Fruit fly (Drosophila melanogaster): ENCODE measurements around the gene Cyp4d1.

Gene Cyp4d1

DNA sequence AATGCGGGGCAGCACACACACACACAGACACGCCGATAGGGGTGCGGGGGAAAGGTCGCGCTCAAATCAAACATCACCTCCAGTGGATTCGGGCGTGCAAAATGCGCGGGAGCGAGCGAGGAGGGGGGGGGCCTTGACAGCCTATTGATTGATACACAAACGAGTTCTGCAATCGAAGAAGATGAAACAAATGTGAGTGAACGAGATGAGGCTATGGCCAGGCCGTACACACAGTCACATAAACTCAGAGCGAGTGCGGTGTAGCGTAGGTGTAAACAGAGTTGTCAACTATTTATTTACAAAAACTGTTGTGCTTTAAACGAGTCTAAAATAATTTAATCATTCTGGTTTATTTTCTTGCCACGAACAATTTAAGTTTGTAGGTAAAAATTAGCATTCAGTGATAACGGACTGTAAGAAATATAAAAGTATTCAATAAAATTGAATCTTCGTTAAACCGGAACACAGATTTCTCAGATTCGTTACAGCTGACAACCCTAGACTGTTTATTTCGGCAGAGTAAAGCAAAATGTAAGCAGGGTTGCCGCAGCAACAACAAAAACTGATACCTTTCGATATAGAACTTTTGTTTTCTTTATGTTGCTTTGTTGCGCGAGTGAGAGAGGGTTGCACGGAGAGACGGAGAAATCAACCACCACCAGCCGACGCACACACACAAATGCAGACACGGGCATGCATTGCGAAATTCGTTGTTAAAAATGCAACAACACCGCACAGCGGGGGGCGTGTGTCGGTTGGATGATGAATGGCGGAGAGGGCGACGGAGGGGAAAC, 26.8 kb downstream of the Cyp4d1 start:
- TF ChIP-seq noc (tag; optimal IDR thresholded peaks at IDR 0.05): peak; percentile 90

DNA sequence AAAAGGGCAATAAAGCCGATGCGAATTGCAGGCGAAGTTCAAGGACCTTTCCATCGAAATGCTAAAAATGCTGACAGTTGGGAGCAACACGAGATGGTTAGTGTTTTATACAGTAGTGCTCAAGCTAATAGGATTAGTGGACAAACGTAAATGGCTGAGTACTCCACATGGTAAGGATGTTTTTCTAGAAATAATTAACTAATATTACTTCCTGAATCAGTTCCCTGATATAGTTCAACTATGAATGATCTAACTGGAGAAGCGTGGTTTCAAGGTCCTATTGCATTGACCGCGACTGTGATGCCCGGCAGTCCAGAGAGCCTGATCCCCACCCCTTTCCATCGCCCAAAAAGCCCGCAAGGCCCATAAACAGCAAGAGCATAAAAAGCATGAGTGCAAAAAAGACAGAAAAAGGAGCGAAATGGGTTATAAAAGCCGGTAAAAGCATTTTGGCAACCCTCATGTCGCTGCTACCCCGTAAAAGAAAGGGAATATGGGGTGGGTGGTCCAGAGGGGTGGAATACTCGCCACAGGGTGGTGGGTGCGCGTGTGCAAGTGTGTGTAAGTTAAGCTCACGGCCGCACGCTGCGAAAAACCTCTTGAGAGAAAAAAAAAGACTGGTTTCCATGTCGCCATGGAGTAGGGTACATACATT, 27.6 kb downstream of the Cyp4d1 start:
- no peak for TF ChIP-seq noc (tag; optimal IDR thresholded peaks at IDR 0.05)

DNA sequence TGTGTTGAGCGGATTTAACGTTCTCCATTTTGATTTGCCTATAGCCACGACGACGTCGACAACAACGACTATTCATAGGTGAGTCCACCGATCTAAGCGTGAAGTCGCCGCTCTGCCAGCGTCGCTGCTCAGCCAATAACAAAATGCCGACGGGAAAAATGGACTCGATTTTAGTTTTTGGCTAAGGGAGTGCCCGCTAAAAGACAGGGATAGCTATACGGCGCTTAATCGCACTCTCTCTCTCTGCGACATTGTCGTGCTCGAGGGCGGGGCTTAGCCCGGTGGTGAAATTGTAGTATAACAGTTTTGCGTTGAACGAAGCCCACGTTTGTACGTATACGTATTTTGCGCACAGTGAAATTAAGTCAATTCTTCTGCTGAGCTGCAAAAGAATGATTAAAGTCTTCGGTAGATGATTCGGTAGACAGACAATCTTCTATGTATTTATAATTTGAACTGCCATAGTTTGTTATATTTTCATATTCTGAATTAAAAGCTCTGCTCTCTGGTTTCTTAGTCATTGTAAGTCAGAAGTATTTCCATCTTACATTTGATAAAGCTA, 36.4 kb downstream of the Cyp4d1 start:
- no peak for TF ChIP-seq noc (tag; optimal IDR thresholded peaks at IDR 0.05)

DNA sequence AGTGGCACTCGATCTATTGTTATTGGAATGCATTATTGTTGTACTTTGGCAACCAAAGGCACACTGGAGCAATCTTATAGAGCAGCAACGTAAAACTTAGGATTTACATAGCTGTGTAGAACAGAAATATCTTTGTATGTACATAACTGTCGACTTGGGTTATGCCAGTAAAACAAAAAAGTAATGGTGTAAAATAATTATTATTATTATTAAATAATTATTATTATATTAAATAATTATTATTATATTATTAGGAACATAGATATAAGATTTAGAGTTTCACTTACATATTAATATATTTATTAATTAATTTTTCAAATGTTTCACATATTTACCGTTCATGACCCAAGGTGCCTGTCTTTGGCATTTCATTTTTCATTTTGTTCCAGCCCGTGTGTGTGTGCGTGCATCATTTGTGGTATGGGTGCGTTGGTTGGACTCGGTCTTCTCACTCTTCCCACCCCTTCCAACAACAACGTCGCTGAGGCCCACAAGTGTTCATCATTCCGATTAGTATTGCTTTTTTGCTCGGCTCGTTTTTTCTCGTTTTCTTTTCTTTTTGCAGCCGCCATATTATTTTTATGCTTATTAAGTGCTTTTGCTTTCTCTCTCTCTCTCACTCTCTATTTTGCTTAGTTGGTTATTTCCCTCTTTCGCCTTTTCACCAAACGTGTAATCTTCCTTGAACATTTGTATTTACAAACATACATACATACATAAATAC, 37.9 kb downstream of the Cyp4d1 start:
- peak; percentile 97 for TF ChIP-seq noc (tag; optimal IDR thresholded peaks at IDR 0.05)

DNA sequence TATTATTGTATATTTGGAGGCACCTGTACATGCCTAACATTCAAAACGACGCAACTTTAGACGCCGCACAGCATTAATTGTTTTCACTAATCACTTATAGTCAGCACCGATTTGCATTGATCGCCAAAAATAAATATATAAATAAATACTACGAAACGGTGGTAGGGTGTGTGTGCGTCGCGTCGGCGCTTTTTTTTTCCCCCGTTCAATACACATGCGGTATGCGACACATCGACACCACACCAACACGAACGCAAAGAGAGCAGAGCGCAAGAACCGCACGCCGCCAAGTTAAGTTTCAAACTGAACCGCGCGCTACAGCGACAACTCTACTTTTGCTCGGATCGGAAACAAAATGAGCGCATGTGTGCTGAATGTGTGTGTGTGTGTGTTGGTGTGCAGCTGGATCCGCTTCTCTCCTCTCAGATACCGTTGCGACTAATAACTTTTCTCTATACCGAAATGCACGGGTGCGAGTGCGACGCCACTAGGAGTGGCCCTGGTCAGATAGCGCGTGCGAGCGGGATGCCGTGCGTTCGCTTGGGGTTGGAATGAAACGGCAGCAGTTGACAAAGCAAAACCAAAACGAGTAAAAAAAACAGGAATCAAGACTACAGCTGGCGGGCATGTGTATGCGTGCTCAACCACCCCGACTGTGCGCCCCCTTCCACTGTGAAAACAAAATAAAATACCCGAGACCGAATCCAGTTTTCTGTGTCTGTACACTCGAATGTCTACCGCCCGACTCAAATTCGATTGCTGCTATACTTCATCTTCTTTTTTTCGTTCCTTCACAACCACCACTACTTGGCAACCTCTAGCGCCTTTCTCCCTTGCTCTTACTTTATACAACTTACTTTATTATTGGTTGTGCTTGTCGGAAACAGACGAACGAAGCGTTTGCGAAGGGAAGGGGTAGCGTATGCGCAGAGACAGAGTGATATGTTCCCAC, 38.7 kb downstream of the Cyp4d1 start, which contains the start of gene ph-d:
Gene ph-d, minus strand, starts transcription at position 274 of the 952 bp plus-strand sequence.
- peak; percentile 28 for TF ChIP-seq noc (tag; optimal IDR thresholded peaks at IDR 0.05)

DNA sequence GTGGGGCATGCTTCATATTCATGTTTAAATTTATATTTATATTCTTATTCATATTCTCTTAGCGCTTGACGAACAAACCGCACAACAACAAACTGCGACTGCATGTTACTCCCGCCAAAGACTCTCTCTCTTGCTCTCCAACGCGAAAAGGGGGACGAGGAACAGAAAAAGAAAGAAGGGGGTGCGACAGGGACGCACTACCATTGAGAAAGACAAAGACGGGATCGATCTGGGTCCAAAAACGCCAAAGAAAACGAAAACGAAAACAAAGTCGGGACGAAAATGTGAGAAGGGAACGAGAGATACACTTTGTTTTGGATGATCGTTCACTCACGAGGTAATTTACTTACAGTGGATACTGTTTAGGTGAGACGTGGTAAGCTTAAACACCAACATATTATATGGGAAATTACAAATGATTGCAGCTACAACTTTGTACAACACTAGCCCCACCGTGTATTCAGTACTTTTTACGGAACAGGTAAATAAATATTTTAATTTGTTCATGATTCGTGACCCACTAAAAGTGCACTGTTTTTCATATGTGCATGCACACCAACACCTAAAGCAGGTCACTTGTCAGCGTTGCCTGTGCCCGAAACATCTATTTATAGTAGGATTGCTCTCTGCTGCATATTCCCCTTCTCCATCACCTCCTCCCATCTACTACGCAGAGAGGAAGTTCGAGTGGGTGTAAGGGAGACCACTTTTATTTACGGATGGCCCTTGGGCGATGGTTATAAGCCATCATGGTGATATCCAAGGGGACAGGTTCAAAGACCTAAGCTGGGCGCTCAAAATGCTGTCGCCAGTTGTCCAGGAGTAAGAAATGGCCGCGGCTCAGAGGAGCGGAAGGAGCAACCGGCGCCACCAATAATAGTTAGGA, 40.0 kb downstream of the Cyp4d1 start:
- peak; percentile 6 for TF ChIP-seq noc (tag; optimal IDR thresholded peaks at IDR 0.05)

DNA sequence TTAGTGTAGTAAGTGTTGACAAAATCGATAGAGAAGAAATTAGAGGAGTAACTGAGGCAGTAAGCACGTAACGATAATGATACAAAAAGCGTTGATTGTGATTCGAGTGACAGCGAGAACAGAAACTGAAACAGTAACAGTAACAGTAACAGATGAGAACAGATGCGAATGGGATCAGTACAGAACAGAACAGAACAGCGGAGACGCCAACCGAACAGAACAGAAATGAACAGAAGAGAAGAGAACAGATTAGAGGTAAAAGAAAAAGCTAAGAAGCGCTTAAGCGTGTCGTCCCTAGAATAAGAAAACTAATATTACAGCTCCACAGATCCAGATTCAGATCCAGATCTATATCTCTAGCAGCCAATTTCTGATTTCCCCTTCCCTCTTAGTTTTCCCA, 49.3 kb downstream of the Cyp4d1 start:
- no peak for TF ChIP-seq noc (tag; optimal IDR thresholded peaks at IDR 0.05)
